Worm (Caenorhabditis elegans): ENCODE measurements around the gene C29F5.8.

C29F5.8 gene

ce11 chrII:6306125-6306524 lies at the start of gene C29F5.8:
TSS of gene C29F5.8 (plus strand) at chrII:6306425.
- no peak for TF ChIP-seq F37D6.2 (tag; optimal IDR thresholded peaks at IDR 0.05)
- no peak for TF ChIP-seq spr-3 (GFP tag; optimal IDR thresholded peaks at IDR 0.05)
- no peak for TF ChIP-seq D1046.2 (GFP tag; IDR thresholded peaks at IDR 0.05)
- no peak for TF ChIP-seq egl-27 (tag; optimal IDR thresholded peaks at IDR 0.05)
- TF ChIP-seq dpl-1 (GFP tag; optimal IDR thresholded peaks at IDR 0.05): no peak
- no peak for TF ChIP-seq hmg-1.1 (GFP tag; IDR thresholded peaks at IDR 0.05)
- no peak for TF ChIP-seq lim-7 (GFP tag; IDR thresholded peaks at IDR 0.05)

ce11 chrII:6257220-6257877 lies 48.9 kb upstream of the C29F5.8 start:
- TF ChIP-seq F37D6.2 (tag; optimal IDR thresholded peaks at IDR 0.05) (no peak), nhr-28 (tag; optimal IDR thresholded peaks at IDR 0.05) (peak; percentile 97)

- no peak for TF ChIP-seq daf-16 (GFP tag; optimal IDR thresholded peaks at IDR 0.05)
- TF ChIP-seq daf-16 (tag; optimal IDR thresholded peaks at IDR 0.05): peak; percentile 90
- TF ChIP-seq nhr-28 (tag; optimal IDR thresholded peaks at IDR 0.05): peak; percentile 92
- no peak for TF ChIP-seq hmg-1.1 (GFP tag; IDR thresholded peaks at IDR 0.05)
- TF ChIP-seq pqm-1 (tag; optimal IDR thresholded peaks at IDR 0.05): peak; percentile 76
- no peak for TF ChIP-seq spr-3 (GFP tag; optimal IDR thresholded peaks at IDR 0.05)
- TF ChIP-seq nhr-77 (tag; optimal IDR thresholded peaks at IDR 0.05): peak; percentile 9
- TF ChIP-seq nhr-10 (tag; optimal IDR thresholded peaks at IDR 0.05): no peak
Measured at ce11 chrII:6259867-6260266, 46.4 kb upstream of the C29F5.8 start, which contains the start of gene F13H8.11. TSS of gene F13H8.11 (minus strand) at chrII:6260021.

ce11 chrII:6260684-6261083 lies 45.5 kb upstream of the C29F5.8 start, which contains the start of gene nmgp-1:
TSS of gene nmgp-1 (plus strand) at chrII:6260857.
- TF ChIP-seq mes-2 (tag; optimal IDR thresholded peaks at IDR 0.05; ENCODE audit: poor library complexity, severe bottlenecking): peak; percentile 42
- TF ChIP-seq ZK546.5 (tag; optimal IDR thresholded peaks at IDR 0.05): no peak
- TF ChIP-seq lin-1 (GFP tag; IDR thresholded peaks at IDR 0.05): no peak
- TF ChIP-seq jun-1 (tag; optimal IDR thresholded peaks at IDR 0.05): no peak
- TF ChIP-seq hif-1 (tag; optimal IDR thresholded peaks at IDR 0.05): no peak
- no peak for TF ChIP-seq nhr-76 (tag; optimal IDR thresholded peaks at IDR 0.05)
- TF ChIP-seq aha-1 (tag): peak; percentile 76
- TF ChIP-seq dve-1 (tag; optimal IDR thresholded peaks at IDR 0.05; ENCODE audit: insufficient read depth): peak; percentile 30
- TF ChIP-seq Y48G9A.11 (GFP tag; IDR thresholded peaks at IDR 0.05): no peak
- TF ChIP-seq mxl-2 (GFP tag; conservative IDR thresholded peaks at IDR 0.05): no peak
- no peak for TF ChIP-seq nhr-111 (GFP tag; optimal IDR thresholded peaks at IDR 0.05)
- peak; percentile 38 for TF ChIP-seq nhr-6 (tag; optimal IDR thresholded peaks at IDR 0.05)
- peak; percentile 36 for TF ChIP-seq hlh-11 (tag; optimal IDR thresholded peaks at IDR 0.05)
- TF ChIP-seq vab-7 (GFP tag; IDR thresholded peaks at IDR 0.05): no peak
- TF ChIP-seq daf-16 (GFP tag; optimal IDR thresholded peaks at IDR 0.05): no peak
- peak; percentile 55 for TF ChIP-seq daf-16 (tag; optimal IDR thresholded peaks at IDR 0.05)
- no peak for TF ChIP-seq R02D3.7 (tag; optimal IDR thresholded peaks at IDR 0.05)
- no peak for TF ChIP-seq attf-4 (tag; optimal IDR thresholded peaks at IDR 0.05)
- TF ChIP-seq ceh-44 (GFP tag; IDR thresholded peaks at IDR 0.05): no peak
- TF ChIP-seq hlh-30 (tag; optimal IDR thresholded peaks at IDR 0.05; ENCODE audit: insufficient read depth): peak; percentile 1

ce11 chrII:6262222-6262621 lies 44.0 kb upstream of the C29F5.8 start, which contains the start of gene F13H8.12:
TSS of gene F13H8.12 (plus strand) at chrII:6262522.
- TF ChIP-seq daf-8 (GFP tag; IDR thresholded peaks at IDR 0.05) (no peak), aly-2 (tag; optimal IDR thresholded peaks at IDR 0.05) (no peak), snpc-1.2 (GFP tag; IDR thresholded peaks at IDR 0.05) (no peak), unc-62 (GFP tag; optimal IDR thresholded peaks at IDR 0.05 in 1 of 2) (no peak), unc-62 (tag; optimal IDR thresholded peaks at IDR 0.05) (no peak), nhr-10 (tag; optimal IDR thresholded peaks at IDR 0.05) (no peak), ceh-82 (tag; optimal IDR thresholded peaks at IDR 0.05) (no peak), ces-1 (GFP tag; optimal IDR thresholded peaks at IDR 0.05) (no peak), mes-2 (tag; optimal IDR thresholded peaks at IDR 0.05; ENCODE audit: poor library complexity, severe bottlenecking) (no peak), madf-5 (GFP tag; IDR thresholded peaks at IDR 0.05) (no peak), daf-12 (tag; optimal IDR thresholded peaks at IDR 0.05) (no peak), lim-7 (GFP tag; IDR thresholded peaks at IDR 0.05) (no peak), lin-38 (GFP tag; IDR thresholded peaks at IDR 0.05) (no peak), pqm-1 (tag; optimal IDR thresholded peaks at IDR 0.05) (no peak), duxl-1 (tag; optimal IDR thresholded peaks at IDR 0.05; ENCODE audit: poor library complexity) (no peak), nhr-28 (tag; optimal IDR thresholded peaks at IDR 0.05) (no peak), ceh-32 (tag; optimal IDR thresholded peaks at IDR 0.05; ENCODE audit: poor library complexity) (no peak), dmd-9 (GFP tag; IDR thresholded peaks at IDR 0.05) (no peak)

Measured in whole organism, L4 larva.